Worm (Caenorhabditis elegans): ENCODE results near the gene C32D5.8.

ce11 chrII:6334745-6335260, 11.0 kb downstream of the C32D5.8 start:
- no peak for TF ChIP-seq egl-27 (tag; optimal IDR thresholded peaks at IDR 0.05)
- no peak for TF ChIP-seq snpc-4 (tag; optimal IDR thresholded peaks at IDR 0.05)
- TF ChIP-seq lsy-2 (tag; optimal IDR thresholded peaks at IDR 0.05) = no peak
- TF ChIP-seq Y55F3AM.14 (GFP tag; optimal IDR thresholded peaks at IDR 0.05) = no peak
- TF ChIP-seq mdl-1 (tag; optimal IDR thresholded peaks at IDR 0.05) = no peak
- TF ChIP-seq unc-39 (tag; optimal IDR thresholded peaks at IDR 0.05) = no peak
- no peak for TF ChIP-seq nhr-11 (tag; optimal IDR thresholded peaks at IDR 0.05)
- no peak for TF ChIP-seq R02D3.7 (tag; optimal IDR thresholded peaks at IDR 0.05)
- TF ChIP-seq nhr-77 (tag; optimal IDR thresholded peaks at IDR 0.05) = no peak
